Worm (Caenorhabditis elegans): ENCODE measurements around the gene F14F3.4.

ce11 chrX:10556764-10557163 lies 35.6 kb upstream of the F14F3.4 start:
- TF ChIP-seq fkh-10 (GFP tag; optimal IDR thresholded peaks at IDR 0.05): no peak
- TF ChIP-seq ceh-82 (tag; optimal IDR thresholded peaks at IDR 0.05): no peak
- no peak for TF ChIP-seq nhr-28 (tag; optimal IDR thresholded peaks at IDR 0.05)
- no peak for TF ChIP-seq zag-1 (tag; optimal IDR thresholded peaks at IDR 0.05)
- no peak for TF ChIP-seq pha-4 (tag; optimal IDR thresholded peaks at IDR 0.05)

All from whole organism, L3 larva.